Worm (Caenorhabditis elegans) whole organism, midembryonic: Measurements from ENCODE around the gene ZK899.3.

ENCODE experiments used
- cog-1 ChIP-seq: sonication (generic microtip); optimal IDR thresholded peaks from 2 replicates; lab custom pipeline; 2016; ENCODE audit warnings: missing genetic modification characterization, missing compliant biosample characterization
- ztf-29 ChIP-seq: fragments of 200-800 bp; sonication (Bioruptor generic); IDR thresholded peaks from 2 replicates; pipeline ENCODE4 v1.3.6; 2022; ENCODE audit warnings: missing genetic modification reagents, missing genetic modification characterization, missing compliant biosample characterization

DNA sequence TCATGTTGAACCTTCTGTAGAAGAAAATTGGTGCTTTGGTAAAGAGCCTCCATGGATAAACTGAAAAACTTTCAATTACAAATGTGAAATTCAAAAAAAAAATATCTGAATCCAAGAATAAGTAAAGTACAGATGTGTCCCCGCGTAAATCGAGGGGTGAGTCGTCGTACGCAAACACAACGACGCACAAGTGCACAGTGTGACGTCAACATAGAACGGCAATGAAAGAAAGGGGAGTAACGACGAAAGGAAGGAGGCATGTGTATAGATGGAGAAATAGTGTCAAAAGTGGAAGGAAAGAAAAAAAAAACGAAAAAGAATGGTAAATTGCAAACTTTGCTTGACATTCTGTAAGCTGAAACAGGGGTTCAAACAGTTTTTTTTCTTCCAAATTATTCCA is 11.4 kb upstream of the ZK899.3 start, which contains the start of gene memb-1:
- TF ChIP-seq ztf-29 (no peak), cog-1 (tag; lab: Kevin White, UChicago) (peak; percentile 32)
